Fruit fly (Drosophila melanogaster) Kc167 (cell line): ENCODE data around the gene Cep290.

Experiments
- Myc ChIP-seq: fragments of >200 bp; optimal IDR thresholded peaks from 2 replicates; lab custom pipeline; 2017; ENCODE audit warnings: missing external identifiers
- Sin3A ChIP-seq: fragments of >200 bp; optimal IDR thresholded peaks from 2 replicates; lab custom pipeline; 2018; ENCODE audit warnings: missing external identifiers
- h ChIP-seq: fragments of >200 bp; optimal IDR thresholded peaks from 3 replicates; lab custom pipeline; 2018; ENCODE audit warnings: missing external identifiers
- insv ChIP-seq: fragments of >200 bp; optimal IDR thresholded peaks from 3 replicates; lab custom pipeline; 2018; ENCODE audit warnings: missing external identifiers
- psq ChIP-seq: fragments of >200 bp; optimal IDR thresholded peaks from 2 replicates; lab custom pipeline; 2017; ENCODE audit warnings: missing external identifiers
- ttk ChIP-seq: sonication (Bioruptor generic); optimal IDR thresholded peaks from 2 replicates; lab custom pipeline; 2017; ENCODE audit warnings: missing external identifiers

dm6 chr3L:822619-823018, 21.1 kb upstream of the Cep290 start:
- TF ChIP-seq insv (lab: Kevin White, UChicago) = no peak
- no peak for TF ChIP-seq h (lab: Kevin White, UChicago)
- no peak for TF ChIP-seq psq (lab: Kevin White, UChicago)
- TF ChIP-seq Sin3A (lab: Kevin White, UChicago) = no peak
- no peak for TF ChIP-seq ttk (lab: Kevin White, UChicago)
- TF ChIP-seq Myc (lab: Kevin White, UChicago) = no peak
